Worm (Caenorhabditis elegans) whole organism, L3 larva: ENCODE data around the gene pqn-83.
A peak's percentile ranks its signal among the peaks of the same experiment; 100 is the strongest.

Experiments used
- ZK546.5 ChIP-seq: sonication (generic microtip); optimal IDR thresholded peaks from 2 replicates; lab custom pipeline; 2017; ENCODE audit warnings: missing biosample characterization, missing genetic modification characterization
- ama-1 ChIP-seq: fragments of 150-350 bp; optimal IDR thresholded peaks from 2 replicates; lab custom pipeline; 2018
- ceh-28 ChIP-seq: fragments of 150-350 bp; optimal IDR thresholded peaks from 2 replicates; lab custom pipeline; 2014; ENCODE audit warnings: missing biosample characterization, missing genetic modification reagents, missing genetic modification characterization
- ceh-82 ChIP-seq: fragments of 150-350 bp; optimal IDR thresholded peaks from 2 replicates; lab custom pipeline; 2014; ENCODE audit warnings: missing biosample characterization, missing genetic modification characterization
- daf-12 ChIP-seq: fragments of 150-350 bp; optimal IDR thresholded peaks from 2 replicates; lab custom pipeline; 2014; ENCODE audit warnings: missing biosample characterization, missing genetic modification reagents, missing genetic modification characterization
- egl-27 ChIP-seq: sonication (generic microtip); optimal IDR thresholded peaks from 4 replicates; lab custom pipeline; 2017; ENCODE audit warnings: missing biosample characterization, missing genetic modification reagents, missing genetic modification characterization
- egl-5 ChIP-seq: fragments of 150-350 bp; optimal IDR thresholded peaks from 2 replicates; lab custom pipeline; 2017; ENCODE audit warnings: missing biosample characterization, missing genetic modification reagents, missing genetic modification characterization, inconsistent platforms
- elt-1 ChIP-seq: fragments of 150-350 bp; optimal IDR thresholded peaks from 2 replicates; lab custom pipeline; 2014; ENCODE audit warnings: missing biosample characterization, missing genetic modification characterization
- elt-2 ChIP-seq: sonication (generic microtip); optimal IDR thresholded peaks from 2 replicates; lab custom pipeline; 2016; ENCODE audit warnings: missing genetic modification reagents, mild to moderate bottlenecking, missing genetic modification characterization, missing compliant biosample characterization
- eor-1 ChIP-seq, 2 experiments: fragments of 150-350 bp; optimal IDR thresholded peaks; 2 replicates each; lab custom pipeline; 2014 to 2018; ENCODE audit warnings: missing biosample characterization in 2 of 2, missing genetic modification characterization in 2 of 2
- fkh-10 ChIP-seq: sonication (generic microtip); optimal IDR thresholded peaks from 2 replicates; lab custom pipeline; 2017; ENCODE audit warnings: missing biosample characterization, missing genetic modification reagents, missing genetic modification characterization
- fkh-2 ChIP-seq: fragments of 150-350 bp; optimal IDR thresholded peaks from 2 replicates; lab custom pipeline; 2014; ENCODE audit warnings: missing biosample characterization, missing genetic modification reagents, missing genetic modification characterization
- fos-1 ChIP-seq: fragments of 150-350 bp; optimal IDR thresholded peaks from 2 replicates; lab custom pipeline; 2014; ENCODE audit warnings: missing biosample characterization, missing genetic modification characterization
- hmg-11 ChIP-seq: sonication (generic microtip); optimal IDR thresholded peaks from 2 replicates; lab custom pipeline; 2016; ENCODE audit warnings: missing genetic modification characterization, missing compliant biosample characterization
- jun-1 ChIP-seq: fragments of 150-350 bp; optimal IDR thresholded peaks from 2 replicates; lab custom pipeline; 2014; ENCODE audit warnings: missing biosample characterization, missing genetic modification reagents, missing genetic modification characterization
- lin-39 ChIP-seq: fragments of 150-350 bp; optimal IDR thresholded peaks from 2 replicates; lab custom pipeline; 2018; ENCODE audit warnings: missing biosample characterization, missing genetic modification reagents, missing genetic modification characterization
- lsy-12 ChIP-seq: sonication (generic microtip); optimal IDR thresholded peaks from 2 replicates; lab custom pipeline; 2016; ENCODE audit warnings: mild to moderate bottlenecking, missing genetic modification characterization, missing compliant biosample characterization
- mdl-1 ChIP-seq: fragments of 150-350 bp; optimal IDR thresholded peaks from 2 replicates; lab custom pipeline; 2014; ENCODE audit warnings: missing biosample characterization, missing genetic modification characterization
- mml-1 ChIP-seq: fragments of 150-350 bp; sonication (generic microtip); optimal IDR thresholded peaks from 3 replicates; lab custom pipeline; 2014; ENCODE audit warnings: missing biosample characterization, missing genetic modification characterization
- nfya-1 ChIP-seq: sonication (generic microtip); optimal IDR thresholded peaks from 2 replicates; lab custom pipeline; 2017; ENCODE audit warnings: missing genetic modification characterization, mild to moderate bottlenecking, missing compliant biosample characterization, antibody characterized with exemption, moderate library complexity; ENCODE audit not compliant: insufficient read depth
- nhr-23 ChIP-seq: fragments of 150-350 bp; optimal IDR thresholded peaks from 2 replicates; lab custom pipeline; 2014; ENCODE audit warnings: missing biosample characterization, missing genetic modification reagents, missing genetic modification characterization
- nhr-25 ChIP-seq: sonication (generic microtip); optimal IDR thresholded peaks from 2 replicates; lab custom pipeline; 2017; ENCODE audit warnings: missing biosample characterization, missing genetic modification characterization
- nhr-43 ChIP-seq: sonication (generic microtip); optimal IDR thresholded peaks from 2 replicates; lab custom pipeline; 2016; ENCODE audit warnings: mild to moderate bottlenecking, missing genetic modification characterization, missing compliant biosample characterization; ENCODE audit not compliant: poor library complexity, severe bottlenecking
- nhr-76 ChIP-seq: fragments of 150-350 bp; sonication (generic microtip); optimal IDR thresholded peaks from 5 replicates; lab custom pipeline; 2014; ENCODE audit warnings: missing biosample characterization, missing genetic modification characterization
- nhr-77 ChIP-seq: fragments of 150-350 bp; optimal IDR thresholded peaks from 2 replicates; lab custom pipeline; 2014; ENCODE audit warnings: missing biosample characterization, missing genetic modification characterization
- pha-4 ChIP-seq: fragments of 150-350 bp; optimal IDR thresholded peaks from 2 replicates; lab custom pipeline; 2014; ENCODE audit warnings: missing biosample characterization, missing genetic modification reagents, missing genetic modification characterization
- pqm-1 ChIP-seq: fragments of 150-350 bp; optimal IDR thresholded peaks from 2 replicates; lab custom pipeline; 2017; ENCODE audit warnings: missing biosample characterization, missing genetic modification characterization, inconsistent platforms
- sea-2 ChIP-seq: fragments of 150-350 bp; sonication (generic microtip); optimal IDR thresholded peaks from 4 replicates; lab custom pipeline; 2014; ENCODE audit warnings: missing biosample characterization, missing genetic modification reagents, missing genetic modification characterization
- skn-1 ChIP-seq: fragments of 150-350 bp; optimal IDR thresholded peaks from 2 replicates; lab custom pipeline; 2014; ENCODE audit warnings: missing biosample characterization, missing genetic modification characterization
- tbx-2 ChIP-seq: sonication (generic microtip); optimal IDR thresholded peaks from 2 replicates; lab custom pipeline; 2016; ENCODE audit warnings: mild to moderate bottlenecking, missing genetic modification characterization, missing compliant biosample characterization
- unc-62 ChIP-seq: fragments of 150-350 bp; sonication (generic microtip); optimal IDR thresholded peaks from 4 replicates; lab custom pipeline; 2014; ENCODE audit warnings: missing biosample characterization, missing genetic modification reagents, missing genetic modification characterization
- ztf-4 ChIP-seq: fragments of 150-350 bp; optimal IDR thresholded peaks from 2 replicates; lab custom pipeline; 2014; ENCODE audit warnings: missing biosample characterization, missing genetic modification characterization

The pqn-83 gene

DNA sequence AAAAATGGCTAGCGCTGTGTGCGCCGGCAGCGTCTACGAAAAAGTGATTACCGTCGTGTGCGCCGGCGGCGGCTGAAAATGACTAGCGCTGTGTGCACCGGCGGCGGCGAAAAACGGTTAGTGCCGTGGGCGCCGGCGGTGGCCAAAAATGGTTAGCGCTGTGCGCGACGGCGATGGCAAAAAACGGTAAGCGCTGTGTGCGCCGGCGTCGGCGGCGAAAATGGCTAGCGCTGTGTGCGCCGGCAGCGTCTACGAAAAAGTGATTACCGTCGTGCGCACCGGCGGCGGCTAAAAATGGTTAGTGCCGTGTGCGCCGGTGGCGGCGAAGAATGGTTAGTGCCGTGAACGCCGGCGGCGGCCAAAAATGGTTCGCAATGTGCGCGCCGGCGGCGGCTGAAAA, 6.9 kb downstream of the pqn-83 start:
- TF ChIP-seq sea-2 (GFP tag; lab: Kevin White, UChicago) (no peak), elt-1 (no peak), fkh-10 (GFP tag; lab: Kevin White, UChicago) (no peak), fkh-2 (tag; lab: Kevin White, UChicago) (no peak), lsy-12 (tag; lab: Kevin White, UChicago) (no peak), tbx-2 (tag; lab: Kevin White, UChicago) (no peak), jun-1 (tag; lab: Kevin White, UChicago) (no peak), skn-1 (tag; lab: Kevin White, UChicago) (no peak), hmg-11 (tag; lab: Kevin White, UChicago) (no peak), mml-1 (tag; lab: Kevin White, UChicago) (no peak), ceh-82 (no peak), egl-27 (tag; lab: Kevin White, UChicago) (no peak), ZK546.5 (tag; lab: Kevin White, UChicago) (no peak)

DNA sequence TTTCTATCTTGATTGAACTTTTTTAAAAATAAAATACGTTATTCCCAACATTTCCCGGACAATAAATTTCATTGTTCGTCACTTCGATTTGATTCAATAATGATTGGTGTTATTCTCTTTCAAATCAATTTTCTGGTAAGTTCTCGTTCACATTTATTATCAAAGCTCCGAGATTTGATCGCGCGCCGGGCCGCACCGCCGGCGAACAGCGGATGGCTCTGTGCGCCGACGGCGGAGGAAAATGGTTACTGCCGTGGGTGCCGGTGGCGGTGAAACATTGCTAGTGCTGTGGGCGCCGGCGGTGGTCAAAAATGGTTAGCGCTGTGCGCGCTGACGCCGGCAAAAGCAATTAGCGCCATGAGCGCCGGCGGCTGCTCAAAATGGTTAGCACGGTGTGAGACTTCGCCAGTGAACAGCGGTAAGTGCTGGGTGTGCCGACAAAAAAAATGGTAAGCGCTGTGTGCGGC, 8.2 kb downstream of the pqn-83 start, which contains the start of gene Y39E4B.13:
Gene Y39E4B.13, plus strand, starts transcription at position 51 of the 467 bp plus-strand sequence.
- TF ChIP-seq pqm-1 (tag; lab: Kevin White, UChicago) (no peak), nhr-23 (tag; lab: Kevin White, UChicago) (no peak), nhr-76 (tag; lab: Kevin White, UChicago) (no peak), mml-1 (tag; lab: Kevin White, UChicago) (no peak), eor-1 (tag; optimal IDR thresholded peaks at IDR 0.05; lab: Kevin White, UChicago) (no peak), elt-2 (tag; lab: Kevin White, UChicago) (no peak), daf-12 (tag; lab: Kevin White, UChicago) (no peak), skn-1 (tag; lab: Kevin White, UChicago) (no peak), unc-62 (no peak), fkh-2 (tag; lab: Kevin White, UChicago) (no peak), fkh-10 (GFP tag; lab: Kevin White, UChicago) (no peak), ama-1 (lab: Kevin White, UChicago) (no peak)

DNA sequence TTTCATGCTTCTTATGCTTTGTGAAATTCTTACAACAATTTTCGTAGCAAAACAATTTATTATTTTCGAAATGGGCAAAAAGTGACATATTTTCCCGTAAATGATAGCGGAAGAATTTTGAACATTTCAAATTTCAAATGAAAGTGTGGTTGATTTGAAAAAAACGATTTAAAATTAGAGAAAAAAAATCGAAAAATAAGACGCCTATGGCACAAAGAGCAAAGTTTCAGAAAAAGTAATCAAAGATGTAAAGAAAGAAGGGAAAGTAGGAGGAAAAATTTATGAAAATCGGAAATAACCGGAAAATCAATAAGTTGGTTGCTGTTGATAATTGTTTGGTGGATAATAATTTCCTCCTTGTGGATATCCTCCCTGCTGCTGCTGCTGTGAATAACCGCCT, 11.8 kb downstream of the pqn-83 start:
- no peak for TF ChIP-seq ztf-4 (tag; lab: Kevin White, UChicago)
- no peak for TF ChIP-seq unc-62
- no peak for TF ChIP-seq skn-1 (tag; lab: Kevin White, UChicago)
- no peak for TF ChIP-seq nhr-77 (tag; lab: Kevin White, UChicago)
- TF ChIP-seq ceh-82 = no peak

DNA sequence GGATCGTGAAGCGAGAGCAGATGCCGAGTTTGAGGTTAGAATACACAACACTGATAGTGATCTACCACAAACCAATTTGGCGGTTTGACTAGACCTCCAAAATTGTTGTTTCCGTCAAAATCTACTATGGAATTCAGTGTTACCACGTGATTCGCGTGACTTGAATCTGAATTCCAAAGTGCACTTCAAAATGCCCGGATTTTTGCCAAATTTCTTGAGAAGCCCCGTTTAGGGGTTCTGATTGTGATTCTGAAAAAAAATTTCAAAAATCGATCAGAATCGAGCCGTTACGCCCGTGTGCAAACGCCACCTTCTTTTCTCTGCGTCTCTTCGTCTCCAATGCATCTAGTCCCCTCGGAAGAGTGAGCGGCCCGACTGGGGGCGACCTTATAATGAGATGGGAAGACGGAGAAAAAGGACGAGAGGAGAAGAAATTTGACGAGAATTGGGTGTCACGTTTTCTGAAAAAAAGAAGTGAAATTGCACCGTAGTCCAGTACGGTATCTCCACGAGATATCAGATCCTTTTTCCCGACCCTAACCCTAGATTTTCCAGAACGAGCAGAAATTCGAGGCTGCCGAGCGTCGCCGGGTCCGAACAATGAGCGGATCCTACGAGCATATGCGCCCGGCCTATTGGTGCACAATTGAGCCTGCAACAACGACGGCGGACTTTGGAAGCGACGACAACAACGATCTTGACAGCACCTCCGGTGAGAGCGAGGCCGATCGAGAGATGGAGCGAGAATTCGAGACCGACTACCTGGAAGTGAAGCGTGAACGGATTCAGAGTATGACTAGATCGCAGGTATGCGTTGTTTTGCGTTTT, 27.6 kb downstream of the pqn-83 start:
- TF ChIP-seq mdl-1 (tag; lab: Kevin White, UChicago) (no peak), lsy-12 (tag; lab: Kevin White, UChicago) (no peak), elt-1 (no peak), nhr-43 (peak; percentile 10), tbx-2 (tag; lab: Kevin White, UChicago) (no peak), daf-12 (tag; lab: Kevin White, UChicago) (no peak), fos-1 (tag; lab: Kevin White, UChicago) (no peak), hmg-11 (tag; lab: Kevin White, UChicago) (peak; percentile 18), nhr-25 (peak; percentile 3), ama-1 (lab: Kevin White, UChicago) (peak; percentile 44), pha-4 (tag; lab: Kevin White, UChicago) (peak; percentile 13), ceh-28 (tag; lab: Kevin White, UChicago) (no peak), elt-2 (tag; lab: Kevin White, UChicago) (no peak), unc-62 (no peak), nfya-1 (tag; lab: Kevin White, UChicago) (peak; percentile 39), egl-5 (tag; lab: Kevin White, UChicago) (peak; percentile 7), sea-2 (GFP tag; lab: Kevin White, UChicago) (no peak), lin-39 (tag; lab: Kevin White, UChicago) (peak; percentile 20)
- TF ChIP-seq, all 47 proteins: peak for 8
